Worm (Caenorhabditis elegans) whole organism, L4 larva: ENCODE data around the gene nfki-1.
A peak's percentile ranks its signal among the peaks of the same experiment; 100 is the strongest.

Source experiments
- F26F4.8 ChIP-seq: fragments of 200-800 bp; sonication (Bioruptor generic); conservative IDR thresholded peaks from 2 replicates; pipeline ENCODE4 v1.3.6; 2022; ENCODE audit warnings: missing genetic modification characterization, missing compliant biosample characterization
- F37D6.2 ChIP-seq: sonication (generic microtip); optimal IDR thresholded peaks from 2 replicates; lab custom pipeline; 2016; ENCODE audit warnings: mild to moderate bottlenecking, missing genetic modification characterization, missing compliant biosample characterization
- F49E8.2 ChIP-seq: sonication (generic microtip); optimal IDR thresholded peaks from 2 replicates; lab custom pipeline; 2016; ENCODE audit warnings: missing compliant biosample characterization, mild to moderate bottlenecking, missing genetic modification characterization, borderline replicate concordance
- T20F7.1 ChIP-seq: fragments of 200-800 bp; sonication (Bioruptor generic); optimal IDR thresholded peaks from 2 replicates; lab custom pipeline; 2018; ENCODE audit warnings: mild to moderate bottlenecking, missing genetic modification characterization, missing compliant biosample characterization
- T26A8.4 ChIP-seq: fragments of 200-800 bp; sonication (Bioruptor generic); IDR thresholded peaks from 2 replicates; pipeline ENCODE4 v1.3.6; 2022; ENCODE audit warnings: missing genetic modification characterization, missing compliant biosample characterization
- Y105C5A.15 ChIP-seq: fragments of 200-800 bp; sonication (Bioruptor generic); IDR thresholded peaks from 2 replicates; pipeline ENCODE4 v1.3.6; 2022; ENCODE audit warnings: missing genetic modification characterization, missing compliant biosample characterization
- Y5F2A.4 ChIP-seq: fragments of 200-800 bp; sonication (Bioruptor generic); optimal IDR thresholded peaks from 2 replicates; lab custom pipeline; 2018; ENCODE audit warnings: mild to moderate bottlenecking, missing genetic modification characterization, missing compliant biosample characterization
- Y75B8A.6 ChIP-seq: fragments of 200-800 bp; sonication (Bioruptor generic); IDR thresholded peaks from 2 replicates; pipeline ENCODE4 v1.3.6; 2022; ENCODE audit warnings: missing genetic modification reagents, missing genetic modification characterization, missing compliant biosample characterization
- ZK546.5 ChIP-seq, 2 experiments: sonication (generic microtip); optimal IDR thresholded peaks; 2 replicates each; lab custom pipeline; 2017; ENCODE audit warnings: missing biosample characterization in 2 of 2, missing genetic modification characterization in 2 of 2
- aha-1 ChIP-seq: fragments of 150-350 bp; peaks from one replicate; lab custom pipeline; 2014; ENCODE audit warnings: missing biosample characterization, missing genetic modification characterization
- ceh-20 ChIP-seq: fragments of 200-800 bp; sonication (Bioruptor generic); IDR thresholded peaks from 2 replicates; pipeline ENCODE4 v1.3.6; 2022; ENCODE audit warnings: missing genetic modification reagents, missing genetic modification characterization, missing compliant biosample characterization
- ces-1 ChIP-seq: fragments of 150-350 bp; sonication (generic microtip); optimal IDR thresholded peaks from 4 replicates; lab custom pipeline; 2014; ENCODE audit warnings: missing biosample characterization, missing genetic modification reagents, missing genetic modification characterization
- ctbp-1 ChIP-seq: fragments of 200-800 bp; sonication (Bioruptor generic); IDR thresholded peaks from 2 replicates; pipeline ENCODE4 v1.3.6; 2022; ENCODE audit warnings: missing genetic modification reagents, missing genetic modification characterization, missing compliant biosample characterization
- daf-16 ChIP-seq, 3 experiments: sonication (generic microtip); optimal IDR thresholded peaks; 2 replicates each; lab custom pipeline; 2016 to 2017; ENCODE audit warnings: missing genetic modification characterization in 3 of 3, missing genetic modification reagents in 3 of 3, mild to moderate bottlenecking in 2 of 3, missing compliant biosample characterization in 2 of 3, missing biosample characterization in 1 of 3, moderate library complexity in 1 of 3
- daf-8 ChIP-seq: fragments of 200-800 bp; sonication (Bioruptor generic); IDR thresholded peaks from 2 replicates; pipeline ENCODE4 v1.3.6; 2022; ENCODE audit warnings: missing genetic modification characterization, missing compliant biosample characterization
- dmd-6 ChIP-seq: fragments of 200-800 bp; sonication (Bioruptor generic); IDR thresholded peaks from 2 replicates; pipeline ENCODE4 v1.3.6; 2022; ENCODE audit warnings: missing genetic modification reagents, missing genetic modification characterization, missing compliant biosample characterization
- duxl-1 ChIP-seq: sonication (generic microtip); optimal IDR thresholded peaks from 2 replicates; lab custom pipeline; 2016; ENCODE audit warnings: mild to moderate bottlenecking, missing genetic modification characterization, moderate library complexity, missing compliant biosample characterization; ENCODE audit not compliant: poor library complexity
- dve-1 ChIP-seq: sonication (generic microtip); optimal IDR thresholded peaks from 2 replicates; lab custom pipeline; 2017; ENCODE audit warnings: antibody characterized with exemption, mild to moderate bottlenecking, missing genetic modification characterization, missing compliant biosample characterization; ENCODE audit not compliant: insufficient read depth
- egl-43 ChIP-seq: fragments of 200-800 bp; sonication (Bioruptor generic); IDR thresholded peaks from 2 replicates; pipeline ENCODE4 v1.3.6; 2022; ENCODE audit warnings: missing genetic modification reagents, missing genetic modification characterization, missing compliant biosample characterization
- fkh-10 ChIP-seq: fragments of 150-350 bp; optimal IDR thresholded peaks from 2 replicates; lab custom pipeline; 2014; ENCODE audit warnings: missing biosample characterization, missing genetic modification reagents, missing genetic modification characterization
- hif-1 ChIP-seq, 2 experiments: sonication (generic microtip); optimal IDR thresholded peaks; 2 replicates each; lab custom pipeline; 2016 to 2017; ENCODE audit warnings: missing compliant biosample characterization in 2 of 2, missing genetic modification characterization in 2 of 2, missing genetic modification reagents in 2 of 2, missing genotype in 2 of 2, mild to moderate bottlenecking in 1 of 2
- hlh-11 ChIP-seq: fragments of 200-800 bp; sonication (Bioruptor generic); optimal IDR thresholded peaks from 2 replicates; lab custom pipeline; 2018; ENCODE audit warnings: mild to moderate bottlenecking, missing genetic modification characterization, missing compliant biosample characterization
- hlh-30 ChIP-seq: sonication (generic microtip); optimal IDR thresholded peaks from 2 replicates; lab custom pipeline; 2017; ENCODE audit warnings: antibody characterized with exemption, mild to moderate bottlenecking, missing genetic modification characterization, missing compliant biosample characterization; ENCODE audit not compliant: insufficient read depth
- hmg-1.1 ChIP-seq: fragments of 200-800 bp; sonication (Bioruptor generic); IDR thresholded peaks from 2 replicates; pipeline ENCODE4 v1.3.6; 2022; ENCODE audit warnings: missing genetic modification reagents, missing genetic modification characterization, missing compliant biosample characterization
- lim-7 ChIP-seq: fragments of 200-800 bp; sonication (Bioruptor generic); IDR thresholded peaks from 2 replicates; pipeline ENCODE4 v1.3.6; 2022; ENCODE audit warnings: missing genetic modification characterization, missing compliant biosample characterization
- lin-1 ChIP-seq: fragments of 200-800 bp; sonication (Bioruptor generic); IDR thresholded peaks from 2 replicates; pipeline ENCODE4 v1.3.6; 2022; ENCODE audit warnings: missing genetic modification reagents, missing genetic modification characterization, missing compliant biosample characterization
- lin-13 ChIP-seq: fragments of 150-350 bp; optimal IDR thresholded peaks from 2 replicates; lab custom pipeline; 2014; ENCODE audit warnings: missing biosample characterization, missing genetic modification reagents, missing genetic modification characterization
- lin-38 ChIP-seq: fragments of 200-800 bp; sonication (Bioruptor generic); IDR thresholded peaks from 2 replicates; pipeline ENCODE4 v1.3.6; 2022; ENCODE audit warnings: missing genetic modification reagents, missing genetic modification characterization, missing compliant biosample characterization
- lsy-2 ChIP-seq, 2 experiments: fragments of 150-350 bp in 1 of 2; sonication (generic microtip) in 1 of 2; optimal IDR thresholded peaks; 2 replicates each; lab custom pipeline; 2014 to 2017; ENCODE audit warnings: missing biosample characterization in 2 of 2, missing genetic modification characterization in 2 of 2
- madf-5 ChIP-seq, 2 experiments: fragments of 200-800 bp; sonication (Bioruptor generic); IDR thresholded peaks; 2 replicates each; pipeline ENCODE4 v1.3.6; 2022; ENCODE audit warnings: missing compliant biosample characterization in 2 of 2, missing genetic modification characterization in 2 of 2
- mdl-1 ChIP-seq, 2 experiments: fragments of 150-350 bp in 1 of 2; sonication (generic microtip) in 1 of 2; optimal IDR thresholded peaks; 2 replicates each; lab custom pipeline; 2014 to 2017; ENCODE audit warnings: missing biosample characterization in 2 of 2, missing genetic modification characterization in 2 of 2
- mep-1 ChIP-seq: fragments of 150-350 bp; sonication (generic microtip); optimal IDR thresholded peaks from 3 replicates; lab custom pipeline; 2014; ENCODE audit warnings: missing biosample characterization, missing genetic modification characterization
- mxl-3 ChIP-seq: fragments of 200-800 bp; sonication (Bioruptor generic); optimal IDR thresholded peaks from 2 replicates; lab custom pipeline; 2018; ENCODE audit warnings: mild to moderate bottlenecking, missing genetic modification characterization, missing compliant biosample characterization
- nhr-237 ChIP-seq: sonication (generic microtip); optimal IDR thresholded peaks from 2 replicates; lab custom pipeline; 2017; ENCODE audit warnings: missing biosample characterization, missing genetic modification characterization
- nhr-28 ChIP-seq: fragments of 150-350 bp; optimal IDR thresholded peaks from 2 replicates; lab custom pipeline; 2014; ENCODE audit warnings: missing biosample characterization, missing genetic modification characterization
- nhr-42 ChIP-seq: fragments of 200-800 bp; sonication (Bioruptor generic); IDR thresholded peaks from 2 replicates; pipeline ENCODE4 v1.3.6; 2022; ENCODE audit warnings: missing genetic modification characterization, missing compliant biosample characterization
- nhr-48 ChIP-seq: sonication (generic microtip); optimal IDR thresholded peaks from 2 replicates; lab custom pipeline; 2016; ENCODE audit warnings: mild to moderate bottlenecking, missing genetic modification characterization, missing compliant biosample characterization
- rbr-2 ChIP-seq: sonication (generic microtip); optimal IDR thresholded peaks from 2 replicates; lab custom pipeline; 2016; ENCODE audit warnings: missing genotype, missing genetic modification characterization, missing compliant biosample characterization
- saeg-2 ChIP-seq: fragments of 200-800 bp; sonication (Bioruptor generic); IDR thresholded peaks from 2 replicates; pipeline ENCODE4 v1.3.6; 2022; ENCODE audit warnings: missing genetic modification reagents, missing genetic modification characterization, missing compliant biosample characterization
- set-16 ChIP-seq: fragments of 200-800 bp; sonication (Bioruptor generic); IDR thresholded peaks from 2 replicates; pipeline ENCODE4 v1.3.6; 2022; ENCODE audit warnings: missing genetic modification reagents, missing genetic modification characterization, missing compliant biosample characterization
- skn-1 ChIP-seq: fragments of 150-350 bp; optimal IDR thresholded peaks from 2 replicates; lab custom pipeline; 2014; ENCODE audit warnings: missing biosample characterization, missing genetic modification characterization
- unc-62 ChIP-seq, 3 experiments: fragments of 150-350 bp in 1 of 3; sonication (generic microtip); optimal IDR thresholded peaks in 2 of 3; peaks in 1 of 3; 1 replicate in 1 of 3; 2 replicates in 2 of 3; lab custom pipeline; 2014 to 2017; ENCODE audit warnings: missing biosample characterization in 3 of 3, missing genetic modification characterization in 3 of 3, missing genetic modification reagents in 3 of 3, missing genotype in 1 of 3
- vab-7 ChIP-seq: fragments of 200-800 bp; sonication (Bioruptor generic); IDR thresholded peaks from 2 replicates; pipeline ENCODE4 v1.3.6; 2022; ENCODE audit warnings: missing genetic modification reagents, missing genetic modification characterization, missing compliant biosample characterization

nfki-1 gene

ce11 chrX:15342092-15342491 lies 12.9 kb upstream of the nfki-1 start:
- no peak for TF ChIP-seq lin-38 (GFP tag; lab: Robert Waterston, UW)
- peak in 1 of 2 experiments; percentile 70 for TF ChIP-seq mdl-1 (tag; optimal IDR thresholded peaks at IDR 0.05; lab: Kevin White, UChicago)
- TF ChIP-seq lin-1 (GFP tag; lab: Robert Waterston, UW): no peak
- TF ChIP-seq lsy-2 (tag; optimal IDR thresholded peaks at IDR 0.05; lab: Kevin White, UChicago): peak in 1 of 2 experiments; percentile 42
- no peak for TF ChIP-seq ces-1 (GFP tag; lab: Kevin White, UChicago)
- TF ChIP-seq F26F4.8 (GFP tag; lab: Robert Waterston, UW): no peak
- TF ChIP-seq hmg-1.1 (GFP tag; lab: Robert Waterston, UW): peak; percentile 80
- peak; percentile 61 for TF ChIP-seq hlh-11
- peak; percentile 92 for TF ChIP-seq fkh-10 (GFP tag; lab: Kevin White, UChicago)
- no peak for TF ChIP-seq dve-1
- TF ChIP-seq T26A8.4 (GFP tag; lab: Robert Waterston, UW): 0 out of 2 replicates have a peak, but pooled peaks have one; percentile 12
- TF ChIP-seq ZK546.5 (tag; optimal IDR thresholded peaks at IDR 0.05; lab: Kevin White, UChicago): no peak
- TF ChIP-seq nhr-42 (GFP tag; lab: Robert Waterston, UW): no peak
- peak; percentile 79 for TF ChIP-seq aha-1 (tag; lab: Kevin White, UChicago)
- TF ChIP-seq rbr-2: peak; percentile 68
- TF ChIP-seq set-16 (GFP tag; lab: Robert Waterston, UW): peak; percentile 82
- 0 out of 2 replicates have a peak, but pooled peaks have one; percentile 11 for TF ChIP-seq saeg-2 (GFP tag; lab: Robert Waterston, UW)
- TF ChIP-seq dmd-6 (GFP tag; lab: Robert Waterston, UW): peak; percentile 40
- peak in 1 of 2 experiments; percentile 40 for TF ChIP-seq hif-1 (tag; optimal IDR thresholded peaks at IDR 0.05; lab: Kevin White, UChicago)
- TF ChIP-seq ceh-20 (GFP tag; lab: Robert Waterston, UW): no peak
- TF ChIP-seq hlh-30 (tag; lab: Kevin White, UChicago): peak; percentile 64
- 0 out of 2 replicates have a peak, but pooled peaks have one; percentile 26 for TF ChIP-seq vab-7 (GFP tag; lab: Robert Waterston, UW)
- TF ChIP-seq ctbp-1 (GFP tag; lab: Robert Waterston, UW): peak; percentile 69; the same call in 1 of the 2 replicates
- TF ChIP-seq F49E8.2 (tag; lab: Kevin White, UChicago): no peak
- 0 out of 2 replicates have a peak, but pooled peaks have one; percentile 57 for TF ChIP-seq egl-43
- TF ChIP-seq daf-8 (GFP tag; lab: Robert Waterston, UW): no peak
- no peak for TF ChIP-seq Y105C5A.15 (GFP tag; lab: Robert Waterston, UW)
- TF ChIP-seq unc-62 (GFP tag; optimal IDR thresholded peaks at IDR 0.05 in 1 of 2; lab: Kevin White, UChicago): peak in 1 of 2 experiments; percentile 55
- no peak for TF ChIP-seq unc-62 (tag; optimal IDR thresholded peaks at IDR 0.05; lab: Kevin White, UChicago)
- TF ChIP-seq mep-1 (tag; lab: Kevin White, UChicago): peak; percentile 69
- peak; percentile 65 for TF ChIP-seq F37D6.2 (tag; lab: Kevin White, UChicago)

ce11 chrX:15342744-15343259 lies 12.2 kb upstream of the nfki-1 start:
- no peak for TF ChIP-seq madf-5 (GFP tag; IDR thresholded peaks at IDR 0.05; lab: Robert Waterston, UW)
- TF ChIP-seq skn-1 (tag; lab: Kevin White, UChicago): no peak
- TF ChIP-seq lin-13: no peak
- TF ChIP-seq Y75B8A.6 (GFP tag; lab: Robert Waterston, UW): no peak
- TF ChIP-seq dmd-6 (GFP tag; lab: Robert Waterston, UW): 0 out of 2 replicates have a peak, but pooled peaks have one; percentile 6
- TF ChIP-seq nhr-237 (tag; lab: Kevin White, UChicago): no peak
- TF ChIP-seq duxl-1: no peak
- TF ChIP-seq daf-16 (GFP tag; optimal IDR thresholded peaks at IDR 0.05; lab: Kevin White, UChicago): no peak
- peak; percentile 7 for TF ChIP-seq daf-16 (tag; optimal IDR thresholded peaks at IDR 0.05; lab: Kevin White, UChicago)
- TF ChIP-seq lim-7 (GFP tag; lab: Robert Waterston, UW): no peak
- no peak for TF ChIP-seq Y5F2A.4
- TF ChIP-seq T20F7.1 (GFP tag; lab: Kevin White, UChicago): peak; percentile 20
- no peak for TF ChIP-seq nhr-48 (tag; lab: Kevin White, UChicago)
- TF ChIP-seq nhr-28: peak; percentile 19
- TF ChIP-seq ZK546.5 (tag; optimal IDR thresholded peaks at IDR 0.05; lab: Kevin White, UChicago): no peak
- TF ChIP-seq mxl-3 (GFP tag; lab: Kevin White, UChicago): no peak
